Worm (Caenorhabditis elegans) whole organism, L4/young adult: ENCODE measurements around the gene clec-168.

Source experiments
- W03F9.2 ChIP-seq: fragments of 150-350 bp; optimal IDR thresholded peaks from 2 replicates; lab custom pipeline; 2014; ENCODE audit warnings: missing biosample characterization, missing genetic modification characterization
- him-1 ChIP-seq: sonication (generic microtip); optimal IDR thresholded peaks from 2 replicates; lab custom pipeline; 2016; ENCODE audit warnings: missing genotype, missing genetic modification reagents, missing genetic modification characterization, missing compliant biosample characterization

ce11 chrIV:1209320-1209719 is 47.4 kb upstream of the clec-168 start:
- TF ChIP-seq W03F9.2 (tag; lab: Kevin White, UChicago) (no peak), him-1 (tag; lab: Kevin White, UChicago) (no peak)
